Worm (Caenorhabditis elegans) whole organism, young adult: ENCODE results near the gene Y57A10C.10.

Experiments used
- B0019.2 ChIP-seq: fragments of 200-800 bp; sonication (Bioruptor generic); conservative IDR thresholded peaks from 2 replicates; pipeline ENCODE4 v1.3.6; 2022; ENCODE audit warnings: missing genetic modification reagents, missing genetic modification characterization, missing compliant biosample characterization
- C17E4.6 ChIP-seq: fragments of 200-800 bp; sonication (Bioruptor generic); IDR thresholded peaks from 2 replicates; pipeline ENCODE4 v1.3.6; 2022; ENCODE audit warnings: missing genetic modification reagents, missing genetic modification characterization, missing compliant biosample characterization
- F22D6.2 ChIP-seq: sonication (generic microtip); optimal IDR thresholded peaks from 2 replicates; lab custom pipeline; 2016; ENCODE audit warnings: mild to moderate bottlenecking, missing genetic modification characterization, missing compliant biosample characterization
- F33H1.4 ChIP-seq: fragments of 200-800 bp; sonication (Bioruptor generic); IDR thresholded peaks from 2 replicates; pipeline ENCODE4 v1.3.6; 2022; ENCODE audit warnings: missing genetic modification reagents, missing genetic modification characterization, missing compliant biosample characterization
- F37B4.10 ChIP-seq: fragments of 200-800 bp; sonication (Bioruptor generic); IDR thresholded peaks from 2 replicates; pipeline ENCODE4 v1.3.6; 2022; ENCODE audit warnings: missing genetic modification characterization, missing compliant biosample characterization
- F39B2.1 ChIP-seq: fragments of 200-800 bp; sonication (Bioruptor generic); IDR thresholded peaks from 2 replicates; pipeline ENCODE4 v1.3.6; 2022; ENCODE audit warnings: missing genetic modification reagents, missing genetic modification characterization, missing compliant biosample characterization
- F49E8.2 ChIP-seq: sonication (generic microtip); optimal IDR thresholded peaks from 3 replicates; lab custom pipeline; 2017; ENCODE audit warnings: missing genetic modification characterization, mild to moderate bottlenecking, missing compliant biosample characterization, antibody characterized with exemption, moderate library complexity; ENCODE audit not compliant: insufficient read depth
- F57A8.1 ChIP-seq: fragments of 200-800 bp; sonication (Bioruptor generic); optimal IDR thresholded peaks from 2 replicates; lab custom pipeline; 2018; ENCODE audit warnings: mild to moderate bottlenecking, missing genetic modification characterization, moderate library complexity, missing compliant biosample characterization
- Y67H2A.10 ChIP-seq: fragments of 200-800 bp; sonication (Bioruptor generic); conservative IDR thresholded peaks from 2 replicates; pipeline ENCODE4 v1.3.6; 2022; ENCODE audit warnings: missing genetic modification reagents, missing genetic modification characterization, missing compliant biosample characterization
- Y95B8A.8 ChIP-seq: fragments of 200-800 bp; sonication (Bioruptor generic); IDR thresholded peaks from 2 replicates; pipeline ENCODE4 v1.3.6; 2022; ENCODE audit warnings: missing genetic modification reagents, missing genetic modification characterization, missing compliant biosample characterization
- athp-1 ChIP-seq: sonication (generic microtip); optimal IDR thresholded peaks from 2 replicates; lab custom pipeline; 2017; ENCODE audit warnings: mild to moderate bottlenecking, missing genetic modification characterization, missing compliant biosample characterization
- bed-1 ChIP-seq: fragments of 200-800 bp; sonication (Bioruptor generic); IDR thresholded peaks from 2 replicates; pipeline ENCODE4 v1.3.6; 2022; ENCODE audit warnings: missing genetic modification reagents, missing genetic modification characterization, missing compliant biosample characterization
- bed-2 ChIP-seq: fragments of 200-800 bp; sonication (Bioruptor generic); IDR thresholded peaks from 2 replicates; pipeline ENCODE4 v1.3.6; 2022; ENCODE audit warnings: missing genetic modification reagents, missing genetic modification characterization, missing compliant biosample characterization
- chd-7 ChIP-seq: sonication (generic microtip); optimal IDR thresholded peaks from 2 replicates; lab custom pipeline; 2016; ENCODE audit warnings: mild to moderate bottlenecking, missing genetic modification characterization, moderate library complexity, missing compliant biosample characterization
- die-1 ChIP-seq: sonication (generic microtip); optimal IDR thresholded peaks from 2 replicates; lab custom pipeline; 2016; ENCODE audit warnings: missing genotype, mild to moderate bottlenecking, missing genetic modification characterization, missing compliant biosample characterization
- dox-1 ChIP-seq: fragments of 200-800 bp; sonication (Bioruptor generic); IDR thresholded peaks from 2 replicates; pipeline ENCODE4 v1.3.6; 2022; ENCODE audit warnings: missing genetic modification reagents, missing genetic modification characterization, missing compliant biosample characterization
- dpff-1 ChIP-seq: sonication (generic microtip); optimal IDR thresholded peaks from 2 replicates; lab custom pipeline; 2017; ENCODE audit warnings: mild to moderate bottlenecking, missing genetic modification characterization, missing compliant biosample characterization
- dpl-1 ChIP-seq: fragments of 150-350 bp; optimal IDR thresholded peaks from 2 replicates; lab custom pipeline; 2014; ENCODE audit warnings: missing biosample characterization, missing genetic modification reagents, missing genetic modification characterization
- egl-18 ChIP-seq: fragments of 200-800 bp; sonication (Bioruptor generic); IDR thresholded peaks from 2 replicates; pipeline ENCODE4 v1.3.6; 2022; ENCODE audit warnings: missing genetic modification reagents, missing genetic modification characterization, missing compliant biosample characterization
- egl-44 ChIP-seq: fragments of 200-800 bp; sonication (Bioruptor generic); IDR thresholded peaks from 2 replicates; pipeline ENCODE4 v1.3.6; 2022; ENCODE audit warnings: missing genetic modification reagents, missing genetic modification characterization, missing compliant biosample characterization
- ets-4 ChIP-seq: fragments of 200-800 bp; sonication (Bioruptor generic); optimal IDR thresholded peaks from 2 replicates; lab custom pipeline; 2018; ENCODE audit warnings: mild to moderate bottlenecking, missing genetic modification characterization, missing compliant biosample characterization
- hlh-12 ChIP-seq: sonication (generic microtip); optimal IDR thresholded peaks from 2 replicates; lab custom pipeline; 2016; ENCODE audit warnings: missing genetic modification characterization, missing compliant biosample characterization
- lag-1 ChIP-seq: fragments of 200-800 bp; sonication (Bioruptor generic); IDR thresholded peaks from 2 replicates; pipeline ENCODE4 v1.3.6; 2022; ENCODE audit warnings: missing genetic modification reagents, missing genetic modification characterization, missing compliant biosample characterization
- lin-26 ChIP-seq: fragments of 200-800 bp; sonication (Bioruptor generic); IDR thresholded peaks from 2 replicates; pipeline ENCODE4 v1.3.6; 2022; ENCODE audit warnings: missing genetic modification reagents, missing genetic modification characterization, missing compliant biosample characterization
- lin-54 ChIP-seq: fragments of 200-800 bp; sonication (Bioruptor generic); optimal IDR thresholded peaks from 2 replicates; lab custom pipeline; 2018; ENCODE audit warnings: mild to moderate bottlenecking, missing genetic modification characterization, missing compliant biosample characterization
- lsl-1 ChIP-seq: fragments of 200-800 bp; sonication (Bioruptor generic); optimal IDR thresholded peaks from 2 replicates; lab custom pipeline; 2018; ENCODE audit warnings: mild to moderate bottlenecking, missing genetic modification characterization, moderate library complexity, missing compliant biosample characterization
- madf-6 ChIP-seq: fragments of 200-800 bp; sonication (Bioruptor generic); IDR thresholded peaks from 2 replicates; pipeline ENCODE4 v1.3.6; 2022; ENCODE audit warnings: missing genetic modification reagents, missing genetic modification characterization, missing compliant biosample characterization
- madf-8 ChIP-seq: fragments of 200-800 bp; sonication (Bioruptor generic); conservative IDR thresholded peaks from 2 replicates; pipeline ENCODE4 v1.3.6; 2022; ENCODE audit warnings: missing genetic modification reagents, missing genetic modification characterization, missing compliant biosample characterization
- mcd-1 ChIP-seq: fragments of 200-800 bp; sonication (Bioruptor generic); IDR thresholded peaks from 2 replicates; pipeline ENCODE4 v1.3.6; 2022; ENCODE audit warnings: missing genetic modification reagents, missing genetic modification characterization, missing compliant biosample characterization
- mxl-1 ChIP-seq: sonication (generic microtip); optimal IDR thresholded peaks from 2 replicates; lab custom pipeline; 2016; ENCODE audit warnings: missing genetic modification characterization, missing compliant biosample characterization
- nhr-90 ChIP-seq: sonication (generic microtip); optimal IDR thresholded peaks from 2 replicates; lab custom pipeline; 2016; ENCODE audit warnings: missing genotype, mild to moderate bottlenecking, missing genetic modification characterization, missing compliant biosample characterization
- pha-4 ChIP-seq: fragments of 150-350 bp; sonication (generic microtip); optimal IDR thresholded peaks from 2 replicates; lab custom pipeline; 2014; ENCODE audit warnings: missing biosample characterization, missing genetic modification reagents, missing genetic modification characterization
- sdz-38 ChIP-seq: sonication (generic microtip); optimal IDR thresholded peaks from 2 replicates; lab custom pipeline; 2016; ENCODE audit warnings: missing genotype, missing genetic modification characterization, missing compliant biosample characterization
- somi-1 ChIP-seq: fragments of 200-800 bp; sonication (Bioruptor generic); optimal IDR thresholded peaks from 2 replicates; lab custom pipeline; 2018; ENCODE audit warnings: mild to moderate bottlenecking, missing genetic modification characterization, missing compliant biosample characterization
- tbp1 ChIP-seq: fragments of 200-800 bp; sonication (Bioruptor generic); optimal IDR thresholded peaks from 2 replicates; lab custom pipeline; 2018; ENCODE audit warnings: mild to moderate bottlenecking, missing genetic modification characterization, missing compliant biosample characterization
- unc-62 ChIP-seq: fragments of 150-350 bp; optimal IDR thresholded peaks from 2 replicates; lab custom pipeline; 2014; ENCODE audit warnings: missing biosample characterization, missing genetic modification reagents, missing genetic modification characterization
- xnd-1 ChIP-seq: sonication (generic microtip); optimal IDR thresholded peaks from 2 replicates; lab custom pipeline; 2016; ENCODE audit warnings: missing genotype, missing genetic modification reagents, missing genetic modification characterization, missing compliant biosample characterization
- zfh-2 ChIP-seq: fragments of 200-800 bp; sonication (Bioruptor generic); conservative IDR thresholded peaks from 2 replicates; pipeline ENCODE4 v1.3.6; 2022; ENCODE audit warnings: missing genetic modification reagents, missing genetic modification characterization, missing compliant biosample characterization
- ztf-22 ChIP-seq: fragments of 200-800 bp; sonication (Bioruptor generic); optimal IDR thresholded peaks from 2 replicates; lab custom pipeline; 2018; ENCODE audit warnings: mild to moderate bottlenecking, missing genetic modification characterization, moderate library complexity, missing compliant biosample characterization
- ztf-3 ChIP-seq: fragments of 200-800 bp; sonication (Bioruptor generic); optimal IDR thresholded peaks from 2 replicates; lab custom pipeline; 2018; ENCODE audit warnings: mild to moderate bottlenecking, missing genetic modification characterization, missing compliant biosample characterization

The Y57A10C.10 gene

DNA sequence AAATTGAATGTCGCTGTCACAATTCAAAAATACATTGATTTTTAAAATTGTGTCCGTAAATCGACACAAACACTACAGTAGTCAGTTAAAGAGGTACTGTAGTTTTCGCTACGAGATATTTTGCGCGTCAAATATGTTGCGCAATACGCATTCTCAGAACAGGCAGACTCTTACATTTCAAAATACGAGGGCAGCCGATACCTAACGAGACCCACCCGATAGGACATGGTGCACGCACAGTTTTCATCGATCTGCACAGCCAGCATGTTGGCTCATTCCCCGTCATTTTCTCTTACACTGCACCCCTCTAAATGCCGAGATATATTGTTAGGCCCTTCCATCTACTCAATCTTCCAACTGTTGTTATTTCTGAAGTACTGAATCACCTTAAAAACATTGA, 21.2 kb upstream of the Y57A10C.10 start, which contains the start of gene F15A4.2:
Gene F15A4.2 (plus strand): TSS at position 301 of the 400 bp plus-strand sequence.
- no peak for TF ChIP-seq unc-62
- no peak for TF ChIP-seq ztf-3 (GFP tag; lab: Kevin White, UChicago)
- no peak for TF ChIP-seq die-1
- TF ChIP-seq F49E8.2 (tag; lab: Kevin White, UChicago): no peak
- no peak for TF ChIP-seq nhr-90 (tag; lab: Kevin White, UChicago)
- TF ChIP-seq Y95B8A.8 (GFP tag; lab: Robert Waterston, UW): no peak
- no peak for TF ChIP-seq dox-1
- TF ChIP-seq tbp1 (GFP tag; lab: Kevin White, UChicago): no peak
- TF ChIP-seq chd-7 (tag; lab: Kevin White, UChicago): no peak
- no peak for TF ChIP-seq somi-1 (GFP tag; lab: Kevin White, UChicago)
- no peak for TF ChIP-seq dpff-1 (tag; lab: Kevin White, UChicago)
- TF ChIP-seq ztf-22 (GFP tag; lab: Kevin White, UChicago): no peak
- TF ChIP-seq zfh-2 (GFP tag; lab: Robert Waterston, UW): no peak
- TF ChIP-seq F22D6.2 (tag; lab: Kevin White, UChicago): no peak
- TF ChIP-seq ets-4: no peak
- no peak for TF ChIP-seq F39B2.1 (GFP tag; lab: Robert Waterston, UW)
- no peak for TF ChIP-seq F37B4.10 (GFP tag; lab: Robert Waterston, UW)
- TF ChIP-seq egl-44 (GFP tag; lab: Robert Waterston, UW): no peak
- TF ChIP-seq lag-1 (GFP tag; lab: Robert Waterston, UW): no peak
- TF ChIP-seq, all 124 proteins: peak for 0

DNA sequence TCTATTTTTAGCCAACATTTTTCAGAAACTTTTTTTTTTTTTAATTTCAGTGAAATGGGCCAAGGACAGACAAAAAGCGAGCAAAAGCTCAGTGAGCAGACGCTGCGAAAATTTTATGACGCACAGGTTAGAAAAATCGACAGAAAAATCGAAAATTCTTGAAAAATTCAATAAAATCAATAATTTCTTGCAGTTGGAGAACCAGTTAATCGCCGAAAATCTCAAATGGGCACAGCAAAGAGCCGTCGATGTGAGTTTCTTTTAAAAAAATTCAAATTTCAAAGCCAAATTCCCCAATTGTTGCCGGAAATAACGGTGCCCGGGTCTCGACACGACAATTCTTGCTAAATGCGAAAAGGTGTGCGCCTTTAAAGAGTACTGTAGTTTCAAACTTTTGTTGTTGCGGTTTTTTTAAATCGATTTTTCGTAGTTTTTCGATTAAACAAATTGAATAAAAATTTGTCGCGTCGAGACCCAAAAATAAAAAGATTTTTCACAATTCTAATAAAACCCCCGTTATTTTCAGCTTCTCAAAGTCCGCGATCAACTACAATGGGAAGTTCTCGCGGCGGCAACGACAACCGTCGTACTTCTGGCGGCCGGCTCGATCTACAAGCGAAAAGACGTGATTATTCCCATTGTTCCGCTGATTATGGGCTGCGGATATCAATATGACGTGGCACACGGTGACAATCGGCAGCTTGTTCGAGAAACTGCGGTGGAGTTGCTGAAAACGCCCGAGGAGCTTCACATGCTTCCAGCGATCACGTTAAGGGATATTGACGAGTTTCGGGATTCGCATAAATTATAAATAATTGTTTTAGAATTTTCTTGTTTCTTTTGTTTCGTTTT, 19.8 kb upstream of the Y57A10C.10 start, which contains the start of gene tag-280:
Gene tag-280 (plus strand): TSS at position 51 of the 852 bp plus-strand sequence.
- TF ChIP-seq madf-6 (GFP tag; lab: Robert Waterston, UW) (peak; percentile 61; the same call in 1 of the 2 replicates), mcd-1 (GFP tag; lab: Robert Waterston, UW) (no peak), sdz-38 (tag; lab: Kevin White, UChicago) (no peak), pha-4 (no peak), lin-54 (GFP tag; lab: Kevin White, UChicago) (no peak), madf-8 (GFP tag; lab: Robert Waterston, UW) (no peak), lin-26 (GFP tag; lab: Robert Waterston, UW) (no peak), xnd-1 (peak; percentile 36), egl-18 (GFP tag; lab: Robert Waterston, UW) (no peak), lsl-1 (GFP tag; lab: Kevin White, UChicago) (peak; percentile 75), dpl-1 (GFP tag; lab: Kevin White, UChicago) (no peak), C17E4.6 (GFP tag; lab: Robert Waterston, UW) (no peak), bed-1 (GFP tag; lab: Robert Waterston, UW) (no peak), B0019.2 (GFP tag; lab: Robert Waterston, UW) (no peak), athp-1 (tag; lab: Kevin White, UChicago) (no peak), Y67H2A.10 (GFP tag; lab: Robert Waterston, UW) (no peak), F37B4.10 (GFP tag; lab: Robert Waterston, UW) (no peak), hlh-12 (tag; lab: Kevin White, UChicago) (no peak), F57A8.1 (GFP tag; lab: Kevin White, UChicago) (no peak), mxl-1 (tag; lab: Kevin White, UChicago) (no peak), bed-2 (no peak), F33H1.4 (GFP tag; lab: Robert Waterston, UW) (peak; percentile 66)
